Worm (Caenorhabditis elegans): ENCODE results near the gene bath-2.
"Not testable (repeated sequence)": the region's sequence is repeated elsewhere in the genome, so short reads cannot be mapped to it uniquely, and the experiment has no call there.

ce11 chrII:1948393-1948792 is 25.8 kb upstream of the bath-2 start, which contains the start of gene ZK250.2:
- not testable (repeated sequence) for TF ChIP-seq cog-1 (tag; optimal IDR thresholded peaks at IDR 0.05); ztf-23 (GFP tag; IDR thresholded peaks at IDR 0.05); flt-1 (GFP tag; IDR thresholded peaks at IDR 0.05); med-1 (GFP tag; optimal IDR thresholded peaks at IDR 0.05; ENCODE audit: insufficient read depth); klf-2 (GFP tag; conservative IDR thresholded peaks at IDR 0.05); tab-1 (GFP tag; IDR thresholded peaks at IDR 0.05); ztf-29 (GFP tag; IDR thresholded peaks at IDR 0.05)
